Worm (Caenorhabditis elegans): ENCODE measurements around the gene F41B4.3.

- no peak for TF ChIP-seq unc-62 (GFP tag; optimal IDR thresholded peaks at IDR 0.05)
- TF ChIP-seq snpc-4 (tag; optimal IDR thresholded peaks at IDR 0.05) = no peak
- no peak for TF ChIP-seq ama-1 (optimal IDR thresholded peaks at IDR 0.05)
Observed at ce11 chrX:6799776-6800175, 36.1 kb downstream of the F41B4.3 start, which contains the start of gene M03A8.3.

Data from whole organism, L3 larva.